Fruit fly (Drosophila melanogaster) whole organism, embryonic: Measurements from ENCODE around the gene Trf4.

Source experiments
- Bgb ChIP-seq: fragments of 200-800 bp; sonication (Bioruptor generic); IDR thresholded peaks from 2 replicates; pipeline ENCODE4 v1.3.6; 2022; ENCODE audit warnings: missing biosample characterization, missing genetic modification characterization; ENCODE audit not compliant: partially characterized antibody
- CG13894 ChIP-seq: fragments of 200-800 bp; sonication (Bioruptor generic); optimal IDR thresholded peaks from 3 replicates; lab custom pipeline; 2018; ENCODE audit warnings: missing biosample characterization, mild to moderate bottlenecking, missing genetic modification characterization, moderate library complexity
- CG14710 ChIP-seq: fragments of 200-800 bp; sonication (Bioruptor generic); optimal IDR thresholded peaks from 3 replicates; lab custom pipeline; 2019; ENCODE audit warnings: missing biosample characterization, mild to moderate bottlenecking, missing genetic modification characterization, moderate library complexity
- CG2875 ChIP-seq: fragments of 200-800 bp; sonication (Bioruptor generic); optimal IDR thresholded peaks from 2 replicates; lab custom pipeline; 2017; ENCODE audit warnings: missing biosample characterization, mild to moderate bottlenecking, missing genetic modification characterization, missing genetic modification reagents
- CG33557 ChIP-seq: fragments of 200-800 bp; sonication (Bioruptor generic); optimal IDR thresholded peaks from 2 replicates; lab custom pipeline; 2019; ENCODE audit warnings: missing biosample characterization, mild to moderate bottlenecking, missing genetic modification characterization, moderate library complexity
- CG4730 ChIP-seq: fragments of 200-800 bp; sonication (Bioruptor generic); IDR thresholded peaks from 2 replicates; pipeline ENCODE4 v1.3.6; 2022; ENCODE audit warnings: missing biosample characterization, missing genetic modification characterization
- CG5180 ChIP-seq: fragments of 200-800 bp; sonication (Bioruptor generic); optimal IDR thresholded peaks from 3 replicates; lab custom pipeline; 2017; ENCODE audit warnings: missing biosample characterization, missing genetic modification characterization, mild to moderate bottlenecking, moderate library complexity, missing genetic modification reagents
- Chrac-16 ChIP-seq: fragments of 200-800 bp; sonication (Bioruptor generic); optimal IDR thresholded peaks from 3 replicates; lab custom pipeline; 2016; ENCODE audit warnings: missing biosample characterization, missing genetic modification characterization
- Deaf1 ChIP-seq: fragments of 200-800 bp; optimal IDR thresholded peaks from 3 replicates; lab custom pipeline; 2019; ENCODE audit warnings: missing biosample characterization, mild to moderate bottlenecking, missing genetic modification characterization, moderate library complexity
- HHEX ChIP-seq: fragments of 200-800 bp; sonication (Bioruptor generic); optimal IDR thresholded peaks from 3 replicates; lab custom pipeline; 2017; ENCODE audit warnings: missing biosample characterization, mild to moderate bottlenecking, missing genetic modification characterization, missing genetic modification reagents
- HLH4C ChIP-seq: fragments of 200-800 bp; sonication (Bioruptor generic); IDR thresholded peaks from 3 replicates; pipeline ENCODE4 v1.3.6; 2022; ENCODE audit warnings: missing biosample characterization, missing genetic modification characterization; ENCODE audit not compliant: partially characterized antibody
- Hsf ChIP-seq: fragments of 200-800 bp; sonication (Bioruptor generic); optimal IDR thresholded peaks from 3 replicates; lab custom pipeline; 2016; ENCODE audit warnings: missing biosample characterization, missing genetic modification characterization
- Mad ChIP-seq: fragments of 200-800 bp; sonication (Bioruptor generic); optimal IDR thresholded peaks from 2 replicates; lab custom pipeline; 2016; ENCODE audit warnings: missing biosample characterization, missing genetic modification characterization
- Med ChIP-seq: fragments of 200-800 bp; sonication (Bioruptor generic); peaks from one replicate; lab custom pipeline; 2016; ENCODE audit warnings: missing biosample characterization, missing genetic modification characterization, mild to moderate bottlenecking, inconsistent platforms, moderate library complexity
- aop ChIP-seq: fragments of 200-800 bp; sonication (Bioruptor generic); IDR thresholded peaks from 2 replicates; pipeline ENCODE4 v1.3.6; 2022; ENCODE audit warnings: missing biosample characterization, missing genetic modification characterization
- bigmax ChIP-seq: fragments of 200-800 bp; sonication (Bioruptor generic); optimal IDR thresholded peaks from 2 replicates; lab custom pipeline; 2018; ENCODE audit warnings: missing biosample characterization, mild to moderate bottlenecking, missing genetic modification characterization
- chm ChIP-seq: fragments of 200-800 bp; sonication (Bioruptor generic); IDR thresholded peaks from 2 replicates; pipeline ENCODE4 v1.3.6; 2022; ENCODE audit warnings: missing biosample characterization, missing genetic modification characterization
- corto ChIP-seq: fragments of 200-800 bp; sonication (Bioruptor generic); optimal IDR thresholded peaks from 2 replicates; lab custom pipeline; 2016; ENCODE audit warnings: missing biosample characterization, mild to moderate bottlenecking, missing genetic modification characterization, moderate library complexity
- gcm ChIP-seq: fragments of 200-800 bp; sonication (Bioruptor generic); optimal IDR thresholded peaks from 2 replicates; lab custom pipeline; 2019; ENCODE audit warnings: missing biosample characterization, mild to moderate bottlenecking, missing genetic modification characterization, moderate library complexity
- mld ChIP-seq: fragments of 200-800 bp; sonication (Bioruptor generic); IDR thresholded peaks from 3 replicates; pipeline ENCODE4 v1.3.6; 2022; ENCODE audit warnings: missing biosample characterization, missing genetic modification characterization; ENCODE audit not compliant: partially characterized antibody
- slbo ChIP-seq: fragments of 200-800 bp; sonication (Bioruptor generic); IDR thresholded peaks from 2 replicates; pipeline ENCODE4 v1.3.6; 2022; ENCODE audit warnings: missing biosample characterization, missing genetic modification characterization
- vvl ChIP-seq: fragments of 200-800 bp; sonication (Bioruptor generic); IDR thresholded peaks from 2 replicates; pipeline ENCODE4 v1.3.6; 2022; ENCODE audit warnings: missing biosample characterization, missing genetic modification characterization

The Trf4 gene

dm6 chr2L:2677553-2677952 lies 12.7 kb downstream of the Trf4 start, which contains the start of gene Tmtc1 (continued):
- TF ChIP-seq Deaf1 (tag; lab: Kevin White, UChicago), result peak; percentile 93
- TF ChIP-seq CG5180, result no peak
- no peak for TF ChIP-seq HLH4C (GFP tag; lab: Robert Waterston, UW)
- TF ChIP-seq Med (GFP tag; lab: Kevin White, UChicago), result peak; percentile 44
- TF ChIP-seq slbo (GFP tag; lab: Robert Waterston, UW), result 0 out of 2 replicates have a peak, but pooled peaks have one; percentile 13
- no peak for TF ChIP-seq gcm
- TF ChIP-seq chm (GFP tag; lab: Robert Waterston, UW), result no peak; the same call in 1 of the 2 replicates
- no peak for TF ChIP-seq corto (GFP tag; lab: Kevin White, UChicago)
- peak; percentile 21; the same call in 1 of the 2 replicates for TF ChIP-seq Bgb
- no peak for TF ChIP-seq bigmax (GFP tag; lab: Kevin White, UChicago)

- TF ChIP-seq vvl (GFP tag; lab: Robert Waterston, UW) (no peak), CG14710 (no peak), Mad (GFP tag; lab: Kevin White, UChicago) (no peak), Hsf (GFP tag; lab: Kevin White, UChicago) (no peak), HHEX (GFP tag; lab: Kevin White, UChicago) (no peak), CG13894 (tag; lab: Kevin White, UChicago) (no peak), aop (GFP tag; lab: Robert Waterston, UW) (no peak), CG33557 (GFP tag; lab: Kevin White, UChicago) (no peak), mld (no peak), CG4730 (no peak), Chrac-16 (GFP tag; lab: Kevin White, UChicago) (no peak), CG2875 (GFP tag; lab: Kevin White, UChicago) (no peak)
These were observed 31.5 kb downstream of the Trf4 start, which contains the start of gene Trf5 for dm6 chr2L:2696337-2696736. Trf5 (minus strand) TSS chr2L:2696437.
